Worm (Caenorhabditis elegans) whole organism, L1 larva: ENCODE results near the gene K03B4.1.

Source experiments
- alr-1 ChIP-seq: fragments of 200-800 bp; sonication (Bioruptor generic); optimal IDR thresholded peaks from 2 replicates; lab custom pipeline; 2018; ENCODE audit warnings: borderline replicate concordance, mild to moderate bottlenecking, missing genetic modification characterization, missing compliant biosample characterization
- aly-2 ChIP-seq: fragments of 150-350 bp; optimal IDR thresholded peaks from 2 replicates; lab custom pipeline; 2014; ENCODE audit warnings: missing biosample characterization, missing genetic modification characterization
- egl-27 ChIP-seq, 2 experiments: fragments of 150-350 bp in 1 of 2; sonication (generic microtip); optimal IDR thresholded peaks; 3 replicates each; lab custom pipeline; 2017 to 2018; ENCODE audit warnings: missing biosample characterization in 2 of 2, missing genetic modification characterization in 2 of 2, missing genetic modification reagents in 2 of 2
- fos-1 ChIP-seq: fragments of 150-350 bp; optimal IDR thresholded peaks from 2 replicates; lab custom pipeline; 2014; ENCODE audit warnings: missing biosample characterization, missing genetic modification characterization
- isw-1 ChIP-seq: fragments of 200-800 bp; sonication (Bioruptor generic); IDR thresholded peaks from 2 replicates; pipeline ENCODE4 v1.3.6; 2022; ENCODE audit warnings: missing genetic modification characterization, missing compliant biosample characterization
- lsy-2 ChIP-seq, 2 experiments: fragments of 150-350 bp; optimal IDR thresholded peaks; 2 replicates each; lab custom pipeline; 2014; ENCODE audit warnings: missing biosample characterization in 2 of 2, missing genetic modification characterization in 2 of 2
- nhr-11 ChIP-seq: fragments of 150-350 bp; optimal IDR thresholded peaks from 2 replicates; lab custom pipeline; 2014; ENCODE audit warnings: missing biosample characterization, missing genetic modification characterization
- unc-98 ChIP-seq: fragments of 200-800 bp; sonication (Bioruptor generic); IDR thresholded peaks from 2 replicates; pipeline ENCODE4 v1.3.6; 2022; ENCODE audit warnings: missing genetic modification characterization, missing compliant biosample characterization

DNA sequence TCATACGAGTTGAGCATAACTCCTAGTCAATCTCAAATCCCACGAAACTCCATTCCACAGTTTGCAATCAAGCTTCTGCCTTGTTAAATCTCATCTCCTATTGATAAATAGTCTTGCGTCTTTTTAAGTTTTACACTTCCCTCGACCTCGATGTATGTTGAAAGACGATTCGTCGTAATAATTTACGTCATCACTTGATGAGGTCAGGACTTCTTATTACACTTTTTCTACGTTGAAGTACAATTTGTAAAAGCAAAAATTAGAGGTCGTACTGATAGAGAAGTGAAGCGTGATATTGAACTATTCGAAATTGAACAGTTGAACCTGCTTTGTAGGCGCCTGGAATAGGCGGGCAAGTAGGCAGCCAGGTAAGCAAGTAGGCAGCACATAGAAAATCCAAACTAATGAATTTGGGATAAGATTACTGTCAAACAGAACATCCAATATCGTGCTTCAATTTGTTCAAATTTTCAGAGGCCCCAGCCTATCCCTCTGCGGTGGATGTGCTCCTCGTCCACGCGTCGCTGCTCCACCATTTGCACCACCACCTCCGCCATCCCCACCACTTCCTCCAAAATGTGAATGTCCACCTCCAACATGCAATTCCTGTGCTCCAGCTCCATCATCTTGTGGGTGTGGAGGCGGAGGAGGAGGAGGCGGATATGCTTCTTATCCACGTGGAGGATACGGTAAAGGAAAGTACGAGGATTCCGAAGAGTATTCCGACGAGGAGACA lies 39.3 kb upstream of the K03B4.1 start:
- no peak for TF ChIP-seq isw-1 (GFP tag; lab: Robert Waterston, UW)
- TF ChIP-seq lsy-2 (tag; optimal IDR thresholded peaks at IDR 0.05; lab: Kevin White, UChicago): no peak
- no peak for TF ChIP-seq fos-1
- no peak for TF ChIP-seq aly-2
- no peak for TF ChIP-seq nhr-11 (tag; lab: Kevin White, UChicago)
- TF ChIP-seq unc-98 (GFP tag; lab: Robert Waterston, UW): no peak
- TF ChIP-seq egl-27 (tag; optimal IDR thresholded peaks at IDR 0.05; lab: Kevin White, UChicago): no peak
- TF ChIP-seq alr-1 (tag; lab: Kevin White, UChicago): no peak
